Fruit fly (Drosophila melanogaster) Kc167 (cell line): ENCODE measurements around the gene CG31365.

Experiments
- Myc ChIP-seq: fragments of >200 bp; optimal IDR thresholded peaks from 2 replicates; lab custom pipeline; 2017; ENCODE audit warnings: missing external identifiers
- Sin3A ChIP-seq: fragments of >200 bp; optimal IDR thresholded peaks from 2 replicates; lab custom pipeline; 2018; ENCODE audit warnings: missing external identifiers
- h ChIP-seq: fragments of >200 bp; optimal IDR thresholded peaks from 3 replicates; lab custom pipeline; 2018; ENCODE audit warnings: missing external identifiers
- insv ChIP-seq: fragments of >200 bp; optimal IDR thresholded peaks from 3 replicates; lab custom pipeline; 2018; ENCODE audit warnings: missing external identifiers
- psq ChIP-seq: fragments of >200 bp; optimal IDR thresholded peaks from 2 replicates; lab custom pipeline; 2017; ENCODE audit warnings: missing external identifiers
- ttk ChIP-seq: sonication (Bioruptor generic); optimal IDR thresholded peaks from 2 replicates; lab custom pipeline; 2017; ENCODE audit warnings: missing external identifiers

dm6 chr3R:23141678-23142338, 15.6 kb upstream of the CG31365 start, which contains the start of gene hh:
- TF ChIP-seq psq (lab: Kevin White, UChicago) (no peak), h (lab: Kevin White, UChicago) (no peak), insv (lab: Kevin White, UChicago) (no peak), Sin3A (lab: Kevin White, UChicago) (no peak), ttk (lab: Kevin White, UChicago) (no peak), Myc (lab: Kevin White, UChicago) (no peak)
